Worm (Caenorhabditis elegans) whole organism, L2 larva: Measurements from ENCODE around the gene F55A11.1.

Experiments
- R02D3.7 ChIP-seq: fragments of 150-350 bp; optimal IDR thresholded peaks from 2 replicates; lab custom pipeline; 2014; ENCODE audit warnings: missing biosample characterization, missing genetic modification characterization
- elt-1 ChIP-seq: fragments of 150-350 bp; optimal IDR thresholded peaks from 2 replicates; lab custom pipeline; 2014; ENCODE audit warnings: missing biosample characterization, missing genetic modification characterization
- lsy-2 ChIP-seq, 2 experiments: fragments of 150-350 bp in 1 of 2; sonication (generic microtip) in 1 of 2; optimal IDR thresholded peaks; 2 replicates each; lab custom pipeline; 2014 to 2017; ENCODE audit warnings: missing biosample characterization in 2 of 2, missing genetic modification characterization in 2 of 2
- mdl-1 ChIP-seq, 2 experiments: fragments of 150-350 bp in 1 of 2; sonication (generic microtip) in 1 of 2; optimal IDR thresholded peaks; 2 replicates each; lab custom pipeline; 2017; ENCODE audit warnings: missing biosample characterization in 2 of 2, missing genetic modification characterization in 2 of 2
- nhr-25 ChIP-seq: fragments of 150-350 bp; sonication (generic microtip); optimal IDR thresholded peaks from 3 replicates; lab custom pipeline; 2014; ENCODE audit warnings: missing biosample characterization, missing genetic modification characterization
- nhr-77 ChIP-seq: fragments of 150-350 bp; optimal IDR thresholded peaks from 2 replicates; lab custom pipeline; 2014; ENCODE audit warnings: missing biosample characterization, missing genetic modification characterization
- ztf-11 ChIP-seq: sonication (generic microtip); optimal IDR thresholded peaks from 2 replicates; lab custom pipeline; 2017; ENCODE audit warnings: missing biosample characterization, missing genetic modification characterization

DNA sequence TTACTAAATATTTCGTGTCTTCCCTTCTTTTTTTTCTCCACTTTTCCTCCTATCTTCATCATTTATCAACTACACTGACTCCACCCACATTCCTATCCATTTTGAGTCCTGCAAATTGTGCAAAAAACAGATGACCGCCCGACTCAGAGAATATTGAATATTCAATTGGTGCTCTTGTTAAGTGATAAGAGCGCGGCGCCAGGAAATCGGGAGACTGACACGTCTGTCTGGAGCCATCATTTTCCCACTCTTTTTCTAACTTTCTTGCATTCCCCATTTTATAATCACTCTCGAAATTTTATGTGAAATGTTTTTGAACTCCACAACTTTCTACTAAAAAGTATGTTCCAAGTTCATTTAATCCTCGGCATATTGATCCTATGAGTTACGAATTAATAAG is 8.3 kb downstream of the F55A11.1 start:
- no peak for TF ChIP-seq R02D3.7
- no peak for TF ChIP-seq nhr-25
- no peak for TF ChIP-seq elt-1 (tag; lab: Kevin White, UChicago)
- no peak for TF ChIP-seq nhr-77
- TF ChIP-seq mdl-1 (tag; optimal IDR thresholded peaks at IDR 0.05; lab: Kevin White, UChicago) = no peak
- TF ChIP-seq lsy-2 (tag; optimal IDR thresholded peaks at IDR 0.05; lab: Kevin White, UChicago) = no peak
- no peak for TF ChIP-seq ztf-11 (tag; lab: Kevin White, UChicago)
